Fruit fly (Drosophila melanogaster) whole organism, embryonic: ENCODE results near the gene hll.

Experiments used
- B-H2 ChIP-seq: fragments of 200-800 bp; sonication (Bioruptor generic); optimal IDR thresholded peaks from 2 replicates; lab custom pipeline; 2018; ENCODE audit warnings: missing biosample characterization, mild to moderate bottlenecking, missing genetic modification characterization
- BEAF-32 ChIP-seq: fragments of 200-800 bp; sonication (Bioruptor generic); optimal IDR thresholded peaks from 3 replicates; lab custom pipeline; 2017; ENCODE audit warnings: missing biosample characterization, missing genetic modification characterization, mild to moderate bottlenecking, moderate library complexity, missing genetic modification reagents
- CG11504 ChIP-seq: fragments of 200-800 bp; sonication (Bioruptor generic); optimal IDR thresholded peaks from 3 replicates; lab custom pipeline; 2019; ENCODE audit warnings: missing biosample characterization, mild to moderate bottlenecking, missing genetic modification characterization, moderate library complexity
- CG11695 ChIP-seq: fragments of 200-800 bp; sonication (Bioruptor generic); IDR thresholded peaks from 3 replicates; pipeline ENCODE4 v1.3.6; 2022; ENCODE audit warnings: missing biosample characterization, missing genetic modification characterization
- CG1233 ChIP-seq: fragments of 200-800 bp; sonication (Bioruptor generic); optimal IDR thresholded peaks from 4 replicates; lab custom pipeline; 2018; ENCODE audit warnings: missing biosample characterization, mild to moderate bottlenecking, missing genetic modification characterization
- CG12659 ChIP-seq: fragments of 200-800 bp; sonication (Bioruptor generic); optimal IDR thresholded peaks from 3 replicates; lab custom pipeline; 2017; ENCODE audit warnings: mild to moderate bottlenecking, missing biosample characterization, missing genetic modification reagents, missing genetic modification characterization
- CG15073 ChIP-seq: fragments of 200-800 bp; sonication (Bioruptor generic); optimal IDR thresholded peaks from 2 replicates; lab custom pipeline; 2016; ENCODE audit warnings: missing biosample characterization, missing genetic modification characterization
- CG15269 ChIP-seq: fragments of 200-800 bp; sonication (Bioruptor generic); optimal IDR thresholded peaks from 2 replicates; lab custom pipeline; 2018; ENCODE audit warnings: missing biosample characterization, mild to moderate bottlenecking, missing genetic modification characterization, moderate library complexity
- CG18476 ChIP-seq: fragments of 200-800 bp; sonication (Bioruptor generic); optimal IDR thresholded peaks from 2 replicates; lab custom pipeline; 2016; ENCODE audit warnings: missing biosample characterization, mild to moderate bottlenecking, missing genetic modification characterization
- CG2202 ChIP-seq: fragments of 200-800 bp; sonication (Bioruptor generic); optimal IDR thresholded peaks from 2 replicates; lab custom pipeline; 2018; ENCODE audit warnings: missing biosample characterization, mild to moderate bottlenecking, missing genetic modification characterization
- CG3163 ChIP-seq: fragments of 200-800 bp; sonication (Bioruptor generic); optimal IDR thresholded peaks from 3 replicates; lab custom pipeline; 2016; ENCODE audit warnings: missing biosample characterization, missing genetic modification characterization
- CG3281 ChIP-seq: fragments of 200-800 bp; sonication (Bioruptor generic); optimal IDR thresholded peaks from 3 replicates; lab custom pipeline; 2017; ENCODE audit warnings: missing biosample characterization, mild to moderate bottlenecking, missing genetic modification characterization
- CG34376 ChIP-seq: fragments of 200-800 bp; sonication (Bioruptor generic); optimal IDR thresholded peaks from 2 replicates; lab custom pipeline; 2018; ENCODE audit warnings: missing biosample characterization, mild to moderate bottlenecking, missing genetic modification characterization
- CG7372 ChIP-seq: fragments of 200-800 bp; sonication (Bioruptor generic); IDR thresholded peaks from 2 replicates; pipeline ENCODE4 v1.3.6; 2022; ENCODE audit warnings: missing biosample characterization, missing genetic modification characterization
- CG7987 ChIP-seq: fragments of 200-800 bp; sonication (Bioruptor generic); optimal IDR thresholded peaks from 2 replicates; lab custom pipeline; 2018; ENCODE audit warnings: missing biosample characterization, mild to moderate bottlenecking, missing genetic modification characterization, moderate library complexity
- CG9437 ChIP-seq: fragments of 200-800 bp; sonication (Bioruptor generic); optimal IDR thresholded peaks from 2 replicates; lab custom pipeline; 2018; ENCODE audit warnings: missing biosample characterization, mild to moderate bottlenecking, missing genetic modification characterization
- CG9932 ChIP-seq: fragments of 200-800 bp; sonication (Bioruptor generic); IDR thresholded peaks from 2 replicates; pipeline ENCODE4 v1.3.6; 2022; ENCODE audit warnings: missing biosample characterization, missing genetic modification characterization
- CHES-1-like ChIP-seq: fragments of 200-800 bp; sonication (Bioruptor generic); optimal IDR thresholded peaks from 2 replicates; lab custom pipeline; 2016; ENCODE audit warnings: missing biosample characterization, missing genetic modification characterization
- Dad ChIP-seq: fragments of 200-800 bp; sonication (Bioruptor generic); optimal IDR thresholded peaks from 3 replicates; lab custom pipeline; 2016; ENCODE audit warnings: missing biosample characterization, missing genetic modification characterization
- Dbx ChIP-seq: fragments of 200-800 bp; sonication (Bioruptor generic); IDR thresholded peaks from 3 replicates; pipeline ENCODE4 v1.3.6; 2022; ENCODE audit warnings: missing biosample characterization, missing genetic modification characterization
- E2f2 ChIP-seq: fragments of 200-800 bp; sonication (Bioruptor generic); IDR thresholded peaks from 2 replicates; pipeline ENCODE4 v1.3.6; 2022; ENCODE audit warnings: missing biosample characterization, missing genetic modification characterization
- Ets65A ChIP-seq: fragments of 200-800 bp; sonication (Bioruptor generic); peaks from one replicate; lab custom pipeline; 2016; ENCODE audit warnings: missing biosample characterization, missing genetic modification characterization
- Fer2 ChIP-seq: fragments of 200-800 bp; sonication (Bioruptor generic); optimal IDR thresholded peaks from 2 replicates; lab custom pipeline; 2018; ENCODE audit warnings: missing biosample characterization, mild to moderate bottlenecking, missing genetic modification characterization, moderate library complexity
- GATAe ChIP-seq: fragments of 200-800 bp; sonication (Bioruptor generic); conservative IDR thresholded peaks from 2 replicates; pipeline ENCODE4 v1.3.6; 2022; ENCODE audit warnings: missing biosample characterization, missing genetic modification characterization
- Gsc ChIP-seq: fragments of 200-800 bp; sonication (Bioruptor generic); IDR thresholded peaks from 2 replicates; pipeline ENCODE4 v1.3.6; 2022; ENCODE audit warnings: missing biosample characterization, missing genetic modification characterization
- HLH4C ChIP-seq: fragments of 200-800 bp; sonication (Bioruptor generic); IDR thresholded peaks from 3 replicates; pipeline ENCODE4 v1.3.6; 2022; ENCODE audit warnings: missing biosample characterization, missing genetic modification characterization; ENCODE audit not compliant: partially characterized antibody
- HLH54F ChIP-seq: fragments of 200-800 bp; sonication (Bioruptor generic); optimal IDR thresholded peaks from 3 replicates; lab custom pipeline; 2016; ENCODE audit warnings: missing biosample characterization, missing genetic modification characterization
- Hmx ChIP-seq: fragments of 200-800 bp; sonication (Bioruptor generic); optimal IDR thresholded peaks from 2 replicates; lab custom pipeline; 2016; ENCODE audit warnings: missing biosample characterization, missing genetic modification characterization
- Lim3 ChIP-seq: fragments of 200-800 bp; sonication (Bioruptor generic); IDR thresholded peaks from 2 replicates; pipeline ENCODE4 v1.3.6; 2022; ENCODE audit warnings: missing biosample characterization, missing genetic modification characterization
- Med ChIP-seq: fragments of 200-800 bp; sonication (Bioruptor generic); peaks from one replicate; lab custom pipeline; 2016; ENCODE audit warnings: missing biosample characterization, missing genetic modification characterization, mild to moderate bottlenecking, inconsistent platforms, moderate library complexity
- Mes4 ChIP-seq: fragments of 200-800 bp; sonication (Bioruptor generic); optimal IDR thresholded peaks from 2 replicates; lab custom pipeline; 2016; ENCODE audit warnings: missing biosample characterization, missing genetic modification characterization
- NC2β ChIP-seq: fragments of 200-800 bp; sonication (Bioruptor generic); optimal IDR thresholded peaks from 2 replicates; lab custom pipeline; 2016; ENCODE audit warnings: missing biosample characterization, missing genetic modification characterization
- bigmax ChIP-seq: fragments of 200-800 bp; sonication (Bioruptor generic); optimal IDR thresholded peaks from 2 replicates; lab custom pipeline; 2018; ENCODE audit warnings: missing biosample characterization, mild to moderate bottlenecking, missing genetic modification characterization
- chm ChIP-seq: fragments of 200-800 bp; sonication (Bioruptor generic); IDR thresholded peaks from 2 replicates; pipeline ENCODE4 v1.3.6; 2022; ENCODE audit warnings: missing biosample characterization, missing genetic modification characterization
- ci ChIP-seq: fragments of 200-800 bp; sonication (Bioruptor generic); IDR thresholded peaks from 3 replicates; pipeline ENCODE4 v1.3.6; 2022; ENCODE audit warnings: missing biosample characterization, missing genetic modification characterization
- gro ChIP-seq: fragments of 200-800 bp; sonication (Bioruptor generic); optimal IDR thresholded peaks from 2 replicates; lab custom pipeline; 2016; ENCODE audit warnings: missing biosample characterization, missing genetic modification characterization
- h ChIP-seq: fragments of >200 bp; optimal IDR thresholded peaks from 2 replicates; lab custom pipeline; 2017
- hbn ChIP-seq: fragments of 200-800 bp; sonication (Bioruptor generic); IDR thresholded peaks from 2 replicates; pipeline ENCODE4 v1.3.6; 2022; ENCODE audit warnings: missing biosample characterization, missing genetic modification characterization; ENCODE audit not compliant: partially characterized antibody
- lilli ChIP-seq: fragments of 200-800 bp; sonication (Bioruptor generic); optimal IDR thresholded peaks from 3 replicates; lab custom pipeline; 2016; ENCODE audit warnings: missing biosample characterization, missing genetic modification characterization
- nerfin-2 ChIP-seq: fragments of 200-800 bp; sonication (Bioruptor generic); IDR thresholded peaks from 2 replicates; pipeline ENCODE4 v1.3.6; 2022; ENCODE audit warnings: missing biosample characterization, missing genetic modification characterization; ENCODE audit not compliant: partially characterized antibody
- odd ChIP-seq: fragments of 200-800 bp; sonication (Bioruptor generic); optimal IDR thresholded peaks from 2 replicates; lab custom pipeline; 2017; ENCODE audit warnings: missing biosample characterization, mild to moderate bottlenecking, missing genetic modification characterization
- org-1 ChIP-seq: fragments of 200-800 bp; sonication (Bioruptor generic); optimal IDR thresholded peaks from 2 replicates; lab custom pipeline; 2017; ENCODE audit warnings: missing biosample characterization, missing genetic modification characterization
- pfk ChIP-seq: fragments of 200-800 bp; sonication (Bioruptor generic); optimal IDR thresholded peaks from 2 replicates; lab custom pipeline; 2018; ENCODE audit warnings: missing biosample characterization, mild to moderate bottlenecking, missing genetic modification characterization, moderate library complexity
- pho ChIP-seq: fragments of 200-800 bp; sonication (Bioruptor generic); optimal IDR thresholded peaks from 2 replicates; lab custom pipeline; 2016; ENCODE audit warnings: missing biosample characterization, missing genetic modification characterization
- scrt ChIP-seq: fragments of 200-800 bp; sonication (Bioruptor generic); optimal IDR thresholded peaks from 2 replicates; lab custom pipeline; 2018; ENCODE audit warnings: missing biosample characterization, mild to moderate bottlenecking, missing genetic modification characterization, moderate library complexity
- sisA ChIP-seq: fragments of 200-800 bp; sonication (Bioruptor generic); IDR thresholded peaks from 2 replicates; pipeline ENCODE4 v1.3.6; 2022; ENCODE audit warnings: missing biosample characterization, missing genetic modification characterization
- so ChIP-seq: fragments of 200-800 bp; sonication (Bioruptor generic); IDR thresholded peaks from 3 replicates; pipeline ENCODE4 v1.3.6; 2022; ENCODE audit warnings: missing biosample characterization, missing genetic modification characterization
- sqz ChIP-seq: fragments of 200-800 bp; sonication (Bioruptor generic); optimal IDR thresholded peaks from 3 replicates; lab custom pipeline; 2018; ENCODE audit warnings: missing biosample characterization, mild to moderate bottlenecking, missing genetic modification characterization
- tap ChIP-seq: fragments of 200-800 bp; optimal IDR thresholded peaks from 3 replicates; lab custom pipeline; 2019; ENCODE audit warnings: missing biosample characterization, mild to moderate bottlenecking, missing genetic modification characterization, moderate library complexity
- tio ChIP-seq: fragments of 200-800 bp; sonication (Bioruptor generic); optimal IDR thresholded peaks from 2 replicates; lab custom pipeline; 2017; ENCODE audit warnings: missing biosample characterization, missing genetic modification characterization, inconsistent platforms
- trh ChIP-seq: fragments of 200-800 bp; sonication (Bioruptor generic); optimal IDR thresholded peaks from 2 replicates; lab custom pipeline; 2016; ENCODE audit warnings: missing biosample characterization, missing genetic modification characterization
- wor ChIP-seq: fragments of 200-800 bp; sonication (Bioruptor generic); IDR thresholded peaks from 2 replicates; pipeline ENCODE4 v1.3.6; 2022; ENCODE audit warnings: missing biosample characterization, missing genetic modification characterization
- yki ChIP-seq: fragments of >200 bp; optimal IDR thresholded peaks from 3 replicates; lab custom pipeline; 2018

hll gene

DNA sequence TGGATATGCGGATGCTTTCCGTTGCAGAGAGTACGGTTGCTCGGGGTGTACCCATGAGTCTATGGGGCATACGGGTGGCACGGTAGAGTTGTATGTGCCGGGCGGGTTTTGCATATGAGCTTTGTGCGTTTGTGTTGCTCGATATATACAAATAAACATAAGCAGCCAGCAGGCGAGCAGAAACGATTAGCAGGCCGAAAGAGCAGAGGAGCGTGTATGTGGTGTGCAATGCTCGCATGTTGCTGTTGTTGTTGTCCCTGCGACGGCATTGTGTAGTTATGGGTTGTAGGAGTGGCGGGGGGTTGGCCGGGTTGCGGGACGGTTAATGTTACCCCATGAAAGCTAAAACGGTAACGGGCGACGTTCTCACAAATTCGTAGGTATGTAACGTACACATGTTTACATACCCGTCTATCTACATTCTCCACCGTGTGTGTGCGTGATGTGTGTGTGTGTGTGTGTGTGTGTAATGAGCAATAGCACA is 5.1 kb upstream of the hll start (continued):
- peak; percentile 53 for TF ChIP-seq chm (GFP tag; lab: Robert Waterston, UW)
- no peak for TF ChIP-seq trh
- TF ChIP-seq HLH4C (GFP tag; lab: Robert Waterston, UW): peak; percentile 28; the same call in 1 of the 3 replicates
- TF ChIP-seq CG2202 (tag; lab: Kevin White, UChicago): no peak
- no peak for TF ChIP-seq wor (GFP tag; lab: Robert Waterston, UW)
- peak; percentile 60 for TF ChIP-seq gro
- TF ChIP-seq Mes4: no peak
- no peak for TF ChIP-seq CG1233 (GFP tag; lab: Kevin White, UChicago)
- no peak for TF ChIP-seq tio (GFP tag; lab: Kevin White, UChicago)
- TF ChIP-seq CG18476 (GFP tag; lab: Kevin White, UChicago): no peak
- TF ChIP-seq org-1 (GFP tag; lab: Kevin White, UChicago): no peak
- no peak for TF ChIP-seq CHES-1-like (GFP tag; lab: Kevin White, UChicago)
- no peak for TF ChIP-seq BEAF-32 (GFP tag; lab: Kevin White, UChicago)
- TF ChIP-seq Lim3 (GFP tag; lab: Robert Waterston, UW): no peak
- TF ChIP-seq lilli (GFP tag; lab: Kevin White, UChicago): no peak
- no peak for TF ChIP-seq tap
- no peak for TF ChIP-seq GATAe (GFP tag; lab: Robert Waterston, UW)
- no peak for TF ChIP-seq E2f2 (GFP tag; lab: Robert Waterston, UW)
- TF ChIP-seq odd (GFP tag; lab: Kevin White, UChicago): no peak
- no peak for TF ChIP-seq CG15073 (GFP tag; lab: Kevin White, UChicago)
- TF ChIP-seq sqz (GFP tag; lab: Kevin White, UChicago): no peak
- peak; percentile 83 for TF ChIP-seq Ets65A (GFP tag; lab: Kevin White, UChicago)
- no peak for TF ChIP-seq CG7372
- TF ChIP-seq CG9932 (GFP tag; lab: Robert Waterston, UW): no peak
- TF ChIP-seq nerfin-2: peak; percentile 68
- TF ChIP-seq CG11695 (GFP tag; lab: Robert Waterston, UW): no peak
- no peak for TF ChIP-seq CG12659 (GFP tag; lab: Kevin White, UChicago)
- TF ChIP-seq Med (GFP tag; lab: Kevin White, UChicago): peak; percentile 84
- TF ChIP-seq Dbx (GFP tag; lab: Robert Waterston, UW): no peak; the same call in 2 of the 3 replicates
- TF ChIP-seq ci (GFP tag; lab: Robert Waterston, UW): peak; percentile 50; the same call in 2 of the 3 replicates
- TF ChIP-seq Hmx (GFP tag; lab: Kevin White, UChicago): no peak
- no peak for TF ChIP-seq Gsc
- TF ChIP-seq Fer2: no peak
- TF ChIP-seq yki: no peak
- TF ChIP-seq CG3163 (GFP tag; lab: Kevin White, UChicago): peak; percentile 48
- TF ChIP-seq CG9437 (GFP tag; lab: Kevin White, UChicago): no peak
- no peak for TF ChIP-seq sisA
- TF ChIP-seq NC2β (GFP tag; lab: Kevin White, UChicago): no peak
- no peak for TF ChIP-seq HLH54F (GFP tag; lab: Kevin White, UChicago)
- TF ChIP-seq CG15269: no peak
- no peak for TF ChIP-seq pho (GFP tag; lab: Kevin White, UChicago)
- peak; percentile 79 for TF ChIP-seq CG34376
- TF ChIP-seq h (lab: Kevin White, UChicago): no peak
- TF ChIP-seq hbn (GFP tag; lab: Robert Waterston, UW): peak; percentile 27; the same call in 1 of the 2 replicates
- no peak for TF ChIP-seq pfk (GFP tag; lab: Kevin White, UChicago)
- no peak for TF ChIP-seq CG3281 (GFP tag; lab: Kevin White, UChicago)
- TF ChIP-seq CG11504 (tag; lab: Kevin White, UChicago): no peak
- no peak; the same call in 2 of the 3 replicates for TF ChIP-seq so
- no peak for TF ChIP-seq bigmax (GFP tag; lab: Kevin White, UChicago)
- peak; percentile 8 for TF ChIP-seq Dad (GFP tag; lab: Kevin White, UChicago)
- TF ChIP-seq CG7987 (GFP tag; lab: Kevin White, UChicago): peak; percentile 63
- no peak for TF ChIP-seq B-H2 (GFP tag; lab: Kevin White, UChicago)
- no peak for TF ChIP-seq scrt (GFP tag; lab: Kevin White, UChicago)
